Worm (Caenorhabditis elegans): Measurements from ENCODE around the gene F36H5.17.

F36H5.17 gene

DNA sequence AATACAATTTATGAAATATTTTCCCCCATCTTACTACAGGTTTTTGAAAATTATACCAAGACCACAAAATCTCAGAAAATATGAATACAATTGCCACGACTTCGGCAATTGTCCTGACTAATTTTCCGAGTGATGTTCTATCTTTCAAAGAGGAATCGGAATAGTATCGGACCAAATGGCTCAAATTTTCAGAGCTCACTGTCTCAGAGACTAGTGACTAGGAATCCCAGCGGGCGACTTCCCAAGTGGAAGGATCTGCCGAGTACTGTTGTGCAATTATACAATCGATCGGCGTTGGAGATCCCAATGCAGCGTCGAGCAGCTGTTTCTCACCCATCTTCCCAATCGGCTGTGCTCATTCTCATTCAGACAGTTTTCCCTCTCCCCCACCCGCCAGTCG, 30.2 kb downstream of the F36H5.17 start, which contains the start of gene F45C12.17:
F45C12.17 (plus strand) TSS at position 377 of the 400 bp plus-strand sequence.
- TF ChIP-seq egl-5 (tag; optimal IDR thresholded peaks at IDR 0.05) = no peak

DNA sequence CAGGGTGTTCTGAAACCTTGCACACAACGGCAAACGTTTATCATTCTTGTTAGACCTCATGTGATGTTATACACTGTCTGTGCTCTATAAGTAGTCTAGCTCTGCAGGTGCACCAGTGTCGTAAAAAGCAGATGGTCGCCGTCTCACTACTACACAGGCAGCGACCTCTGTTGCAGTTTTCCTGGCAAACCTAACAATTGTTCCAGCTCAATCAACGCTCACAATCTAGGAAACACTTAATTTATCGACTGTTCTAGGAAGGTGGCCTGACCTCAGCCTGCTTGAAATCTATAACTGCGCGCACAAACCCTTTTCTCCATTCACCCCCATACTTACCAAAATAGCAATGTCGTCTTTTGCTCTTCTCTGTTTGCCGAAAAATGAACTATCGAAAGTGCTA, 31.7 kb downstream of the F36H5.17 start, which contains the start of gene fbxb-11:
fbxb-11 (plus strand) TSS at position 301 of the 400 bp plus-strand sequence.
- no peak for TF ChIP-seq ceh-28 (tag; optimal IDR thresholded peaks at IDR 0.05)
- no peak for TF ChIP-seq hmg-11 (tag; optimal IDR thresholded peaks at IDR 0.05)
- TF ChIP-seq elt-3 (tag; optimal IDR thresholded peaks at IDR 0.05) = no peak
- TF ChIP-seq egl-5 (tag; optimal IDR thresholded peaks at IDR 0.05) = no peak
- TF ChIP-seq aly-2 (tag; optimal IDR thresholded peaks at IDR 0.05) = no peak
- TF ChIP-seq nhr-28 (tag; optimal IDR thresholded peaks at IDR 0.05) = no peak
- no peak for TF ChIP-seq jun-1 (tag; optimal IDR thresholded peaks at IDR 0.05)
- TF ChIP-seq lin-39 (tag; optimal IDR thresholded peaks at IDR 0.05) = no peak

DNA sequence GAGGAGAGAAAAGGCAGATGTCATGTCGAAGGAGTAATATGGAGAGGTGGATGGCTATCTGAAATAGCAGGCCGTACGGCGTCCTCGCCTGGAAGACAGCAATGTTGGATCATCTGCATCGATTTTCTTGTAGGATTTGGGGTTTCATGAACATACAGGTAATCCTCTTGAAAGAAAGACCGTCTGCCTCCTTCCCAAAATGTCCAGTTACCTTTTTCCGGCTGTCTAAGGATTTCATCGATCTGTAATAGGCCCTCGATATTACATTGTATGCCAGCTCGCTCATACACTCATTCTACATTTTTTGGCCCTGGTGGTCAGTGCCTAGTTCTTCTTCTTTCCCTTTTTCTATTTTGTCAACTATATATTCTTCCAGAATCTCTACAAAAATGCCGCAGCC, 33.6 kb downstream of the F36H5.17 start, which contains the start of the genes fbxb-5 and btb-8:
fbxb-5 (minus strand) TSS at position 101 of the 400 bp plus-strand sequence.
btb-8 (plus strand) TSS at position 377 of the 400 bp plus-strand sequence.
- TF ChIP-seq skn-1 (tag; optimal IDR thresholded peaks at IDR 0.05) (no peak), nhr-67 (tag; optimal IDR thresholded peaks at IDR 0.05) (no peak), ztf-11 (tag; optimal IDR thresholded peaks at IDR 0.05) (no peak), ztf-4 (tag; optimal IDR thresholded peaks at IDR 0.05) (no peak), nhr-76 (tag; optimal IDR thresholded peaks at IDR 0.05) (no peak), elt-3 (tag; optimal IDR thresholded peaks at IDR 0.05) (no peak), ama-1 (optimal IDR thresholded peaks at IDR 0.05) (no peak), nhr-77 (tag; optimal IDR thresholded peaks at IDR 0.05) (no peak), lsy-12 (tag; optimal IDR thresholded peaks at IDR 0.05) (no peak), fkh-10 (GFP tag; optimal IDR thresholded peaks at IDR 0.05) (no peak), elt-2 (tag; optimal IDR thresholded peaks at IDR 0.05) (no peak), nhr-25 (tag; optimal IDR thresholded peaks at IDR 0.05) (no peak), ceh-16 (tag; optimal IDR thresholded peaks at IDR 0.05) (no peak), lin-39 (tag; optimal IDR thresholded peaks at IDR 0.05) (no peak), hmg-11 (tag; optimal IDR thresholded peaks at IDR 0.05) (no peak), egl-5 (tag; optimal IDR thresholded peaks at IDR 0.05) (no peak), nhr-43 (tag; optimal IDR thresholded peaks at IDR 0.05; ENCODE audit: poor library complexity, severe bottlenecking) (no peak)

DNA sequence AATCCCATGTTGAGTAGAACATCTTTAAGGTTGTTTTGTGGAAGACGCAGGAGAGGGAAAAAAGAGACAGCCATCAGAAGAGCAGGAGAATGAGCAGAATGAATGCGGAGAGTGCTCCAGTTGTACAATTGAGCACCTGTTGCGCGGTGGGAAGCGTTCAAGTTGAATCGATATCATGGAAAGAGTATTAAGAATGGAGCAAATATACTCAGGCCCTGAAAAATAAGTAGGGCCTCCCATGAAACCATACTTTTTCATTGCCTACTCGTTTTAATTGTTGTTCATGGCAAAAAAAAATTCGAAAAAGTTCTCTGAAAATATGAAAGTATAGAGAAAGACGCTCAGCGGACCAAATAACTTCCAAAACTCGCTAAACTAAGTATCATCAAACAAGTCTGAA, 36.8 kb downstream of the F36H5.17 start, which contains the start of gene fbxb-48:
fbxb-48 (minus strand) TSS at position 101 of the 400 bp plus-strand sequence.
- TF ChIP-seq jun-1 (tag; optimal IDR thresholded peaks at IDR 0.05) = no peak
- no peak for TF ChIP-seq zag-1 (tag; optimal IDR thresholded peaks at IDR 0.05)
- TF ChIP-seq unc-62 (GFP tag; optimal IDR thresholded peaks at IDR 0.05) = no peak
- TF ChIP-seq nfya-1 (tag; optimal IDR thresholded peaks at IDR 0.05; ENCODE audit: insufficient read depth) = no peak
- TF ChIP-seq egl-5 (tag; optimal IDR thresholded peaks at IDR 0.05) = no peak
- TF ChIP-seq mdl-1 (tag; optimal IDR thresholded peaks at IDR 0.05) = no peak
- TF ChIP-seq nhr-23 (tag; optimal IDR thresholded peaks at IDR 0.05) = no peak
- no peak for TF ChIP-seq pqm-1 (tag; optimal IDR thresholded peaks at IDR 0.05)
- no peak for TF ChIP-seq nhr-67 (tag; optimal IDR thresholded peaks at IDR 0.05)
- no peak for TF ChIP-seq ceh-82 (tag; optimal IDR thresholded peaks at IDR 0.05)
- no peak for TF ChIP-seq ceh-28 (tag; optimal IDR thresholded peaks at IDR 0.05)
- no peak for TF ChIP-seq sea-2 (GFP tag; optimal IDR thresholded peaks at IDR 0.05)
- TF ChIP-seq pha-4 (tag; optimal IDR thresholded peaks at IDR 0.05) = no peak
- TF ChIP-seq aly-2 (tag; optimal IDR thresholded peaks at IDR 0.05) = no peak
- TF ChIP-seq lsy-12 (tag; optimal IDR thresholded peaks at IDR 0.05) = no peak
- TF ChIP-seq daf-12 (tag; optimal IDR thresholded peaks at IDR 0.05) = no peak

DNA sequence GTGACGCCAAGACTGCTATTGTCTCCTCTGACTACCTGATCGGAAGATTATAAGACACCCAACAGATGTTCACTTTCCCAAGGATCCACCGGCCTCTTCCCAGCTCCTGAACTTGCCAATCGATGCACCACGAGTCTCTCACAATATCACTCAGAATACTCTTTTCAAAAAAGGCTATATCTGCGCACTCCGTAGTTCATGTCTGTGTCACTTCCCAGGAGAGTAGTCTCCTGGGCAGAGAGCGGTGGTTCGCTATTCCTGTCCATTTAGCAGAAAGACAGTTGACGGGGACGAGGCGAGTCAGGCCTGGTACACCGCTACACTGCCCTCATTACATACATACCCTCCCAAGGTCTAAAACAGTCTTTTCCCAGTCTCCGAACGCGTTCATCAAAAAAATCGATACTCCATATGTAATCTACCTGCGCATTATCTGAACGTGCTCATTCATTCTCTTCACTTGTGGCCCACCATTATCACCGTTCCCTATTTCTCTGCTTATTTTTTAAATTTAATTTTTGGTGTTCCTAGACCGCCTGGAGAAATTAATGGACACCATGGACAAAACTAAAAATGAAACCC, 41.1 kb downstream of the F36H5.17 start, which contains the start of gene btb-6:
btb-6 (plus strand) TSS at position 532 of the 582 bp plus-strand sequence.
- TF ChIP-seq lin-39 (tag; optimal IDR thresholded peaks at IDR 0.05) = no peak
- TF ChIP-seq nhr-43 (tag; optimal IDR thresholded peaks at IDR 0.05; ENCODE audit: poor library complexity, severe bottlenecking) = no peak
- TF ChIP-seq ztf-4 (tag; optimal IDR thresholded peaks at IDR 0.05) = no peak
- TF ChIP-seq lin-15B (tag; optimal IDR thresholded peaks at IDR 0.05) = no peak
- TF ChIP-seq nhr-12 (tag; optimal IDR thresholded peaks at IDR 0.05) = no peak
- no peak for TF ChIP-seq lsy-12 (tag; optimal IDR thresholded peaks at IDR 0.05)
- TF ChIP-seq nhr-11 (tag; optimal IDR thresholded peaks at IDR 0.05) = no peak
- no peak for TF ChIP-seq fkh-10 (GFP tag; optimal IDR thresholded peaks at IDR 0.05)
- TF ChIP-seq nhr-76 (tag; optimal IDR thresholded peaks at IDR 0.05) = no peak
- TF ChIP-seq nhr-237 (tag; optimal IDR thresholded peaks at IDR 0.05) = no peak
- no peak for TF ChIP-seq nhr-23 (tag; optimal IDR thresholded peaks at IDR 0.05)
- no peak for TF ChIP-seq zag-1 (tag; optimal IDR thresholded peaks at IDR 0.05)
- no peak for TF ChIP-seq unc-39 (tag; optimal IDR thresholded peaks at IDR 0.05)
- no peak for TF ChIP-seq ceh-16 (tag; optimal IDR thresholded peaks at IDR 0.05)
- no peak for TF ChIP-seq nhr-28 (tag; optimal IDR thresholded peaks at IDR 0.05)
- no peak for TF ChIP-seq nhr-25 (tag; optimal IDR thresholded peaks at IDR 0.05)
- no peak for TF ChIP-seq pqm-1 (tag; optimal IDR thresholded peaks at IDR 0.05)
- no peak for TF ChIP-seq ZK546.5 (tag; optimal IDR thresholded peaks at IDR 0.05)
- TF ChIP-seq elt-2 (tag; optimal IDR thresholded peaks at IDR 0.05) = no peak

Measured in whole organism, L3 larva.